Worm (Caenorhabditis elegans) whole organism, early embryonic: ENCODE results near the gene F11D5.1.

Experiments used
- B0310.2 ChIP-seq: sonication (generic microtip); optimal IDR thresholded peaks from 2 replicates; lab custom pipeline; 2016; ENCODE audit warnings: mild to moderate bottlenecking, missing genetic modification characterization, missing compliant biosample characterization
- F13C5.2 ChIP-seq: sonication (generic microtip); optimal IDR thresholded peaks from 2 replicates; lab custom pipeline; 2017; ENCODE audit warnings: mild to moderate bottlenecking, missing genetic modification characterization, inconsistent platforms, missing compliant biosample characterization
- aly-1 ChIP-seq: sonication (generic microtip); optimal IDR thresholded peaks from 2 replicates; lab custom pipeline; 2016; ENCODE audit warnings: missing genetic modification characterization, missing compliant biosample characterization
- ama-1 ChIP-seq: fragments of 150-350 bp; optimal IDR thresholded peaks from 2 replicates; lab custom pipeline; 2014
- ceh-13 ChIP-seq: fragments of 200-800 bp; sonication (Bioruptor generic); optimal IDR thresholded peaks from 2 replicates; lab custom pipeline; 2018; ENCODE audit warnings: mild to moderate bottlenecking, missing genetic modification characterization, missing compliant biosample characterization
- ceh-36 ChIP-seq: sonication (generic microtip); optimal IDR thresholded peaks from 2 replicates; lab custom pipeline; 2016; ENCODE audit warnings: missing genetic modification characterization, inconsistent platforms, missing compliant biosample characterization
- ets-7 ChIP-seq: sonication (generic microtip); optimal IDR thresholded peaks from 2 replicates; lab custom pipeline; 2016; ENCODE audit warnings: missing genotype, missing genetic modification characterization, missing compliant biosample characterization
- flt-1 ChIP-seq: fragments of 200-800 bp; sonication (Bioruptor generic); IDR thresholded peaks from 2 replicates; pipeline ENCODE4 v1.3.6; 2022; ENCODE audit warnings: missing genetic modification characterization, missing compliant biosample characterization
- hmbx-1 ChIP-seq: sonication (generic microtip); optimal IDR thresholded peaks from 2 replicates; lab custom pipeline; 2016; ENCODE audit warnings: mild to moderate bottlenecking, missing genetic modification characterization, missing compliant biosample characterization
- hmg-4 ChIP-seq: fragments of 200-800 bp; sonication (Bioruptor generic); optimal IDR thresholded peaks from 2 replicates; lab custom pipeline; 2018; ENCODE audit warnings: mild to moderate bottlenecking, missing genetic modification characterization, missing compliant biosample characterization
- hnd-1 ChIP-seq: sonication (generic microtip); optimal IDR thresholded peaks from 2 replicates; lab custom pipeline; 2016; ENCODE audit warnings: missing genetic modification characterization, missing compliant biosample characterization
- pes-1 ChIP-seq: fragments of 200-800 bp; sonication (Bioruptor generic); IDR thresholded peaks from 2 replicates; pipeline ENCODE4 v1.3.6; 2022; ENCODE audit warnings: missing genetic modification reagents, missing genetic modification characterization, missing compliant biosample characterization
- scrt-1 ChIP-seq: fragments of 200-800 bp; sonication (Bioruptor generic); IDR thresholded peaks from 2 replicates; pipeline ENCODE4 v1.3.6; 2022; ENCODE audit warnings: missing genetic modification characterization, missing compliant biosample characterization
- sea-1 ChIP-seq: fragments of 200-800 bp; sonication (Bioruptor generic); conservative IDR thresholded peaks from 2 replicates; pipeline ENCODE4 v1.3.6; 2022; ENCODE audit warnings: missing genetic modification characterization, missing compliant biosample characterization
- tbx-11 ChIP-seq: fragments of 200-800 bp; sonication (Bioruptor generic); IDR thresholded peaks from 2 replicates; pipeline ENCODE4 v1.3.6; 2022; ENCODE audit warnings: missing genetic modification characterization, missing compliant biosample characterization
- tbx-37 ChIP-seq: fragments of 200-800 bp; sonication (Bioruptor generic); conservative IDR thresholded peaks from 2 replicates; pipeline ENCODE4 v1.3.6; 2022; ENCODE audit warnings: missing genetic modification reagents, missing genetic modification characterization, missing compliant biosample characterization
- tra-4 ChIP-seq: sonication (generic microtip); optimal IDR thresholded peaks from 2 replicates; lab custom pipeline; 2017; ENCODE audit warnings: missing genetic modification characterization, missing compliant biosample characterization

Gene F11D5.1

DNA sequence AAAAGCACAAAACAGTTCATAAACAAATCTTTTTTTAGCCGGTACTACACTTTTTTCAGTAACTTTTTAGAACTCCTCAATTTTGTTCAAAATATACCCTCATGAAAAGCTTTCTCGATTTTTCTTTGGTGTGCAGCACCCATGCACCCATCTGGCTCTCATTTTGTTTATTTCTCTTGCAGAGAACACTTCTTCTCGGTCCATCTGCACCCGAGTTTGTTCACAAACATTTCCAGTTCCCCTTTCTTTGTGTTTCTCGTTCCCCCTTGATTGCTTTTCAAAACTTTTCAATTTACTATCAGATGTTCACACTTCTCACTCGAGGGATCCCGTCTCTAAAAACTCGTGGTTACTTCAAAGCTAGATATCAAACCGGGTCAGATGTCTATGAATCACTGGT lies 60.6 kb downstream of the F11D5.1 start, which contains the start of gene slcf-2:
Gene slcf-2, plus strand, starts transcription at position 301 of the 400 bp plus-strand sequence.
- TF ChIP-seq aly-1 (no peak), scrt-1 (GFP tag; lab: Robert Waterston, UW) (no peak), ets-7 (tag; lab: Kevin White, UChicago) (no peak), tbx-11 (GFP tag; lab: Robert Waterston, UW) (no peak)

ce11 chrX:3396735-3397134 lies 63.8 kb downstream of the F11D5.1 start:
- TF ChIP-seq ceh-13 (GFP tag; lab: Kevin White, UChicago) = no peak
- TF ChIP-seq ceh-36 (tag; lab: Kevin White, UChicago) = no peak
- TF ChIP-seq ets-7 (tag; lab: Kevin White, UChicago) = no peak
- TF ChIP-seq pes-1 (GFP tag; lab: Robert Waterston, UW) = no peak
- no peak for TF ChIP-seq hmg-4
- TF ChIP-seq aly-1 = no peak
- no peak for TF ChIP-seq hmbx-1 (tag; lab: Kevin White, UChicago)
- no peak for TF ChIP-seq F13C5.2
- no peak for TF ChIP-seq ama-1 (lab: Kevin White, UChicago)
- TF ChIP-seq sea-1 (GFP tag; lab: Robert Waterston, UW) = no peak
- no peak for TF ChIP-seq flt-1 (GFP tag; lab: Robert Waterston, UW)
- TF ChIP-seq tbx-37 (GFP tag; lab: Robert Waterston, UW) = no peak
- TF ChIP-seq hnd-1 (tag; lab: Kevin White, UChicago) = no peak
- no peak for TF ChIP-seq B0310.2
- no peak for TF ChIP-seq tra-4 (tag; lab: Kevin White, UChicago)
- TF ChIP-seq tbx-11 (GFP tag; lab: Robert Waterston, UW) = no peak
- no peak for TF ChIP-seq scrt-1 (GFP tag; lab: Robert Waterston, UW)
